Fruit fly (Drosophila melanogaster) whole organism, prepupa: ENCODE results near the gene siz.

Source experiments
- CG10631 ChIP-seq: fragments of 200-800 bp; sonication (Bioruptor generic); optimal IDR thresholded peaks from 2 replicates; lab custom pipeline; 2016; ENCODE audit warnings: missing biosample characterization, missing genetic modification characterization
- CG10669 ChIP-seq: fragments of 200-800 bp; sonication (Bioruptor generic); optimal IDR thresholded peaks from 3 replicates; lab custom pipeline; 2018; ENCODE audit warnings: missing biosample characterization, mild to moderate bottlenecking, missing genetic modification characterization, moderate library complexity
- CG15336 ChIP-seq: fragments of 200-800 bp; sonication (Bioruptor generic); IDR thresholded peaks from 2 replicates; pipeline ENCODE4 v1.3.6; 2022; ENCODE audit warnings: missing biosample characterization, missing genetic modification characterization
- CG1621 ChIP-seq: fragments of 200-800 bp; sonication (Bioruptor generic); optimal IDR thresholded peaks from 3 replicates; lab custom pipeline; 2018; ENCODE audit warnings: missing biosample characterization, mild to moderate bottlenecking, missing genetic modification characterization
- CG16779 ChIP-seq: fragments of 200-800 bp; sonication (Bioruptor generic); optimal IDR thresholded peaks from 3 replicates; lab custom pipeline; 2017; ENCODE audit warnings: missing biosample characterization, mild to moderate bottlenecking, missing genetic modification characterization
- CG3032 ChIP-seq: fragments of 200-800 bp; optimal IDR thresholded peaks from 2 replicates; lab custom pipeline; 2019; ENCODE audit warnings: missing biosample characterization, mild to moderate bottlenecking, missing genetic modification characterization, moderate library complexity
- CG31627 ChIP-seq: fragments of 200-800 bp; sonication (Bioruptor generic); optimal IDR thresholded peaks from 3 replicates; lab custom pipeline; 2016; ENCODE audit warnings: missing biosample characterization, missing genetic modification characterization
- CG32006 ChIP-seq: fragments of 200-800 bp; sonication (Bioruptor generic); optimal IDR thresholded peaks from 3 replicates; lab custom pipeline; 2017; ENCODE audit warnings: missing biosample characterization, mild to moderate bottlenecking, missing genetic modification characterization
- CG34406 ChIP-seq: fragments of 200-800 bp; sonication (Bioruptor generic); optimal IDR thresholded peaks from 3 replicates; lab custom pipeline; 2016; ENCODE audit warnings: missing biosample characterization, missing genetic modification characterization
- CG3919 ChIP-seq: fragments of 200-800 bp; sonication (Bioruptor generic); optimal IDR thresholded peaks from 3 replicates; lab custom pipeline; 2016; ENCODE audit warnings: missing biosample characterization, missing genetic modification characterization
- CG4318 ChIP-seq: fragments of 200-800 bp; sonication (Bioruptor generic); optimal IDR thresholded peaks from 3 replicates; lab custom pipeline; 2017; ENCODE audit warnings: missing biosample characterization, mild to moderate bottlenecking, missing genetic modification characterization
- CG6163 ChIP-seq: fragments of 200-800 bp; sonication (Bioruptor generic); IDR thresholded peaks from 3 replicates; pipeline ENCODE4 v1.3.6; 2022; ENCODE audit warnings: missing biosample characterization, missing genetic modification characterization
- CG6808 ChIP-seq: fragments of 200-800 bp; sonication (Bioruptor generic); optimal IDR thresholded peaks from 3 replicates; lab custom pipeline; 2017; ENCODE audit warnings: missing biosample characterization, missing genetic modification characterization, mild to moderate bottlenecking, moderate library complexity, missing genetic modification reagents
- CG6854 ChIP-seq: fragments of 200-800 bp; sonication (Bioruptor generic); optimal IDR thresholded peaks from 2 replicates; lab custom pipeline; 2017; ENCODE audit warnings: missing biosample characterization, mild to moderate bottlenecking, missing genetic modification characterization
- CG8119 ChIP-seq: fragments of 200-800 bp; sonication (Bioruptor generic); IDR thresholded peaks from 3 replicates; pipeline ENCODE4 v1.3.6; 2022; ENCODE audit warnings: missing biosample characterization, missing genetic modification characterization
- CG8319 ChIP-seq: fragments of 200-800 bp; sonication (Bioruptor generic); optimal IDR thresholded peaks from 3 replicates; lab custom pipeline; 2016; ENCODE audit warnings: missing biosample characterization, missing genetic modification characterization
- CG8632 ChIP-seq: fragments of 200-800 bp; sonication (Bioruptor generic); optimal IDR thresholded peaks from 3 replicates; lab custom pipeline; 2016; ENCODE audit warnings: missing biosample characterization, missing genetic modification characterization
- Eip75B ChIP-seq: fragments of 200-800 bp; sonication (Bioruptor generic); optimal IDR thresholded peaks from 3 replicates; lab custom pipeline; 2016; ENCODE audit warnings: missing biosample characterization, missing genetic modification characterization
- Eip93F ChIP-seq: fragments of 200-800 bp; sonication (Bioruptor generic); optimal IDR thresholded peaks from 2 replicates; lab custom pipeline; 2016; ENCODE audit warnings: missing biosample characterization, mild to moderate bottlenecking, missing genetic modification characterization
- Ets96B ChIP-seq: fragments of 200-800 bp; optimal IDR thresholded peaks from 2 replicates; lab custom pipeline; 2019; ENCODE audit warnings: missing biosample characterization, mild to moderate bottlenecking, missing genetic modification characterization, moderate library complexity
- Gug ChIP-seq: fragments of 200-800 bp; sonication (Bioruptor generic); IDR thresholded peaks from 2 replicates; pipeline ENCODE4 v1.3.6; 2022; ENCODE audit warnings: missing biosample characterization, missing genetic modification characterization
- Hr39 ChIP-seq: fragments of 200-800 bp; sonication (Bioruptor generic); optimal IDR thresholded peaks from 2 replicates; lab custom pipeline; 2016; ENCODE audit warnings: missing biosample characterization, missing genetic modification characterization
- Hr4 ChIP-seq: fragments of 200-800 bp; sonication (Bioruptor generic); optimal IDR thresholded peaks from 3 replicates; lab custom pipeline; 2016; ENCODE audit warnings: missing biosample characterization, missing genetic modification characterization
- Lpt ChIP-seq: fragments of 200-800 bp; sonication (Bioruptor generic); optimal IDR thresholded peaks from 3 replicates; lab custom pipeline; 2016; ENCODE audit warnings: missing biosample characterization, missing genetic modification characterization
- Met ChIP-seq: fragments of 200-800 bp; sonication (Bioruptor generic); optimal IDR thresholded peaks from 3 replicates; lab custom pipeline; 2016; ENCODE audit warnings: missing biosample characterization, missing genetic modification characterization
- OdsH ChIP-seq: fragments of 200-800 bp; sonication (Bioruptor generic); optimal IDR thresholded peaks from 3 replicates; lab custom pipeline; 2016; ENCODE audit warnings: missing biosample characterization, missing genetic modification characterization
- Sox102F ChIP-seq: fragments of 200-800 bp; sonication (Bioruptor generic); optimal IDR thresholded peaks from 2 replicates; lab custom pipeline; 2016; ENCODE audit warnings: missing biosample characterization, mild to moderate bottlenecking, missing genetic modification characterization
- Sox14 ChIP-seq: fragments of 200-800 bp; sonication (Bioruptor generic); optimal IDR thresholded peaks from 3 replicates; lab custom pipeline; 2016; ENCODE audit warnings: missing biosample characterization, missing genetic modification characterization
- acj6 ChIP-seq: fragments of 200-800 bp; sonication (Bioruptor generic); optimal IDR thresholded peaks from 3 replicates; lab custom pipeline; 2016; ENCODE audit warnings: missing biosample characterization, missing genetic modification characterization
- dsx ChIP-seq: fragments of 200-800 bp; optimal IDR thresholded peaks from 3 replicates; lab custom pipeline; 2019; ENCODE audit warnings: missing biosample characterization, mild to moderate bottlenecking, missing genetic modification characterization, moderate library complexity; ENCODE audit not compliant: poor library complexity, severe bottlenecking
- eg ChIP-seq: fragments of 200-800 bp; sonication (Bioruptor generic); IDR thresholded peaks from 3 replicates; pipeline ENCODE4 v1.3.6; 2022; ENCODE audit warnings: missing biosample characterization, missing genetic modification characterization
- esn ChIP-seq: fragments of 200-800 bp; sonication (Bioruptor generic); optimal IDR thresholded peaks from 2 replicates; lab custom pipeline; 2016; ENCODE audit warnings: missing biosample characterization, mild to moderate bottlenecking, missing genetic modification characterization, moderate library complexity
- fd59A ChIP-seq: fragments of 200-800 bp; sonication (Bioruptor generic); optimal IDR thresholded peaks from 2 replicates; lab custom pipeline; 2017; ENCODE audit warnings: missing biosample characterization, mild to moderate bottlenecking, missing genetic modification characterization, missing genetic modification reagents
- fd85E ChIP-seq: fragments of 200-800 bp; sonication (Bioruptor generic); optimal IDR thresholded peaks from 3 replicates; lab custom pipeline; 2016; ENCODE audit warnings: missing biosample characterization, missing genetic modification characterization
- fkh ChIP-seq: fragments of 200-800 bp; sonication (Bioruptor generic); optimal IDR thresholded peaks from 3 replicates; lab custom pipeline; 2017; ENCODE audit warnings: missing biosample characterization, mild to moderate bottlenecking, missing genetic modification characterization, moderate library complexity
- net ChIP-seq: fragments of 200-800 bp; sonication (Bioruptor generic); optimal IDR thresholded peaks from 3 replicates; lab custom pipeline; 2016; ENCODE audit warnings: missing biosample characterization, missing genetic modification characterization
- pdm3 ChIP-seq: fragments of 200-800 bp; sonication (Bioruptor generic); optimal IDR thresholded peaks from 3 replicates; lab custom pipeline; 2016; ENCODE audit warnings: missing biosample characterization, missing genetic modification characterization
- salr ChIP-seq, 2 experiments: fragments of 200-800 bp; sonication (Bioruptor generic); optimal IDR thresholded peaks; 3 replicates each; lab custom pipeline; 2016 to 2018; ENCODE audit warnings: missing biosample characterization in 2 of 2, missing genetic modification characterization in 2 of 2, mild to moderate bottlenecking in 1 of 2
- spab ChIP-seq: fragments of 200-800 bp; sonication (Bioruptor generic); optimal IDR thresholded peaks from 2 replicates; lab custom pipeline; 2017; ENCODE audit warnings: missing biosample characterization, mild to moderate bottlenecking, missing genetic modification characterization, missing genetic modification reagents
- topi ChIP-seq: fragments of 200-800 bp; sonication (Bioruptor generic); optimal IDR thresholded peaks from 3 replicates; lab custom pipeline; 2016; ENCODE audit warnings: missing biosample characterization, missing genetic modification characterization
- vri ChIP-seq: fragments of 200-800 bp; sonication (Bioruptor generic); optimal IDR thresholded peaks from 3 replicates; lab custom pipeline; 2016; ENCODE audit warnings: missing biosample characterization, mild to moderate bottlenecking, missing genetic modification characterization

The siz gene

DNA sequence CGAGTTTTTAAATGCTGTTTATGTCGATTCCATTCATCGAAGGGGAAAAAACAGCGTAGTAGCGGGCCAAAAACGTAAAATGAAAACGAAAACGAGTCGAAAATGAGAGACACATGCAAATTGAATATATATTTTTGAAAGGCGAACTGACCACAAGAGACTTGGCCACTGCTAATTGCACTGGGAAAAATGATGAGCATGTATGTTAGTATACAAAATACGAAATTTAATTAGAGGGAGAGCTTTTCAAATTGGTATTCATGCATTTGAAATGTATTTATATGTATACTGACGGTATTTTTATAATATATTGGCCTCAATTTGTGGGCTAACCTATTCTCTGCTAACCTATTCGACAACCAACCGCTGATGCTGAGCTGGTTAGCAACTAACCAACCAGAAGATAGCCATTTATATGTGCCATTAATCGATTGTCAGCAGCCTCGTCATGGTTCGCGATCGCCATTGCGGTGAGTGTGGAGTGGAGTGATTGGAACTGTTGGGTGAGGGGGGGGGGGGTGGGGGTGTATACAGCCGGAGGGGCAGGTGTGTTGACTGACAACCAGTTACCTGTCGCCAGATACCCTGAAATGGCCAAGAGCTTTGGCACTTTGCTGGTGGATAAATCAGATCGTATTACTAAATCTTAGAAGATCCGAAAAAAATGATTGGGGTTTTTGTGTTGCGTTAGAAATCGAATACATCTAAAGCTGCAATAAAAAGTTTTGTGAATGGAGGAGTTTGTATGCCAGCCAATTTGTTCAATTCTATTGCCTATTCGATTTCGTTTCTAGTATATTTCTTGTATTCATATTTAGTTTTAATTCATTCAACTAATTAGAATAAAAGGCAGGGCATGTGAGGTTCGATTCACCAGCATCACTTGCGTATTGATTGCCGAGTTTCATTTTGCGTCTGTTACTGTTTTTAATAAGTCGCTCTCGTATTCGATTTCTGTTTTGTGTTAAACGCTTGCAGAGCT lies 7.9 kb downstream of the siz start (continued):
- TF ChIP-seq acj6 (GFP tag; lab: Kevin White, UChicago) (peak; percentile 40), Ets96B (peak; percentile 68), CG6163 (GFP tag; lab: Robert Waterston, UW) (peak; percentile 60), eg (peak; percentile 74), spab (GFP tag; lab: Kevin White, UChicago) (peak; percentile 63), CG3919 (peak; percentile 48), CG6854 (no peak), dsx (GFP tag; lab: Kevin White, UChicago) (peak; percentile 60), Eip93F (GFP tag; lab: Kevin White, UChicago) (no peak), salr (GFP tag; optimal IDR thresholded peaks at IDR 0.05; lab: Kevin White, UChicago) (peak in 1 of 2 experiments; percentile 35)

DNA sequence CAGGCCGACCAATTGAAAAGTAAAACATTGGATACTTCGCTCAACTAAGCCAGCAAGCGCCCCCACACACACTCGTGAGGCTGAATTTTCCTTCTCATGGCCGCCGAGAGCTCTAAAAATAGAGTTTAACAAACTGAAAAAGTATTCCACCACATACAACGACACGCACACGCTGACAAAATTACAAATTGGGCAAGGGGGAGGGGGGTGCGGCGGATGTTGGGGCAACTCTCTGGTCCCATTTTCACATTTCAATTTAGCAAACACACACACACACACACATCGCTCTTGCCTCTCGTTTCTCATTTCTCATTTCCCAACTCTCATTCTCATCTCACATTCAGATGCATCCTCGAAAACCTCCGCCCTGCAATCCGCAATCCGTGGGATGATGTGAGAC lies 9.1 kb downstream of the siz start:
- TF ChIP-seq Eip93F (GFP tag; lab: Kevin White, UChicago): no peak
- no peak for TF ChIP-seq CG8319 (GFP tag; lab: Kevin White, UChicago)
- TF ChIP-seq CG10669 (GFP tag; lab: Kevin White, UChicago): no peak
- no peak for TF ChIP-seq Eip75B (GFP tag; lab: Kevin White, UChicago)
- TF ChIP-seq net: no peak
- no peak for TF ChIP-seq CG6163 (GFP tag; lab: Robert Waterston, UW)
- no peak for TF ChIP-seq fd59A (GFP tag; lab: Kevin White, UChicago)
- TF ChIP-seq Sox14 (GFP tag; lab: Kevin White, UChicago): no peak
- TF ChIP-seq acj6 (GFP tag; lab: Kevin White, UChicago): no peak
- TF ChIP-seq CG6808 (GFP tag; lab: Kevin White, UChicago): no peak
- no peak for TF ChIP-seq Lpt (GFP tag; lab: Kevin White, UChicago)
- TF ChIP-seq, all 60 proteins: peak for 0

DNA sequence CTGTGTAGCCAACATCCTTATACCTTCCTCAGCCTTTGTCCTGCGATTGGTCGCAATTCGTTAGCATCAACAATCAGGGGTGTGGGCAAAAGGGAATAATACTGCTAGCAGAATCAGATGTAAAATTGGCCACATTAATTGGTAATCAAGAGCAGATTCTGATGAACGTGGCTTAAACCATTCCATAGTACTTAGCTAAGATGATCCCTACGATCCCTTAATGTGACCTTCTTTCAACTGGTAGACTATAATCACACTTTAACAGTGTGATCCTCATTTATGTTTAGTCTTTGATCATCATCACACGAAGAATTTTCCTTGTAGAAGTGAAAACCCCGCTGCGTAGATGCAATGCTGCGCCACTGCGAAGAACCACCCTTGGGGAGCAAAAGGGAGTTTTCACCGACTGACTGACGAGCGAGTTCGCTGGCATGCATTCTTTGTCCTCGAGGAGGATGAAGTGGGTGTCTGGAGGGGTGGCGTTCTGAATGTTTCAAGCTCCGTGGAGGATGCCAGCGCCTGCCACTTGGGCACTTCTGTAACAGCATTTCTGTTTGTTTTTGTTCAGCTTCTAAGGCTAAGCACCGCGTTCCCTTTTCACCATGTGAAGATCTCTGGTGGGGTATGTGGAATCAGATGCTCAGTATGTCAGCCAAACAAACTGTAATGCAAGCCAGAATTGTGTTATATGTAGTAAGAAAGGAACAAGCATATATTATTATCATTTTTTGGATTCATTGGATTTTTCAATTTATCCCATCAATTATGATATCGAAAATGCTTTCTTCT lies 9.8 kb downstream of the siz start:
- TF ChIP-seq CG8632 (GFP tag; lab: Kevin White, UChicago) (no peak), OdsH (GFP tag; lab: Kevin White, UChicago) (peak; percentile 15), dsx (GFP tag; lab: Kevin White, UChicago) (peak; percentile 38), esn (peak; percentile 20), net (peak; percentile 16), CG6163 (GFP tag; lab: Robert Waterston, UW) (no peak), topi (GFP tag; lab: Kevin White, UChicago) (peak; percentile 8), CG10631 (GFP tag; lab: Kevin White, UChicago) (peak; percentile 35), fd59A (GFP tag; lab: Kevin White, UChicago) (peak; percentile 47), Sox102F (GFP tag; lab: Kevin White, UChicago) (peak; percentile 8), CG6854 (no peak), CG3032 (tag; lab: Kevin White, UChicago) (peak; percentile 66), CG8119 (GFP tag; lab: Robert Waterston, UW) (0 out of 3 replicates have a peak, but pooled peaks have one; percentile 31), CG32006 (GFP tag; lab: Kevin White, UChicago) (peak; percentile 58), Sox14 (GFP tag; lab: Kevin White, UChicago) (peak; percentile 21), CG34406 (GFP tag; lab: Kevin White, UChicago) (no peak), salr (GFP tag; optimal IDR thresholded peaks at IDR 0.05; lab: Kevin White, UChicago) (peak; percentile 9 to 25), CG8319 (GFP tag; lab: Kevin White, UChicago) (no peak), CG1621 (peak; percentile 46), Hr39 (GFP tag; lab: Kevin White, UChicago) (peak; percentile 20), pdm3 (GFP tag; lab: Kevin White, UChicago) (peak; percentile 40), CG4318 (GFP tag; lab: Kevin White, UChicago) (peak; percentile 50), Hr4 (peak; percentile 61), CG16779 (tag; lab: Kevin White, UChicago) (no peak), Gug (GFP tag; lab: Robert Waterston, UW) (no peak), Met (GFP tag; lab: Kevin White, UChicago) (no peak), CG31627 (GFP tag; lab: Kevin White, UChicago) (peak; percentile 30), fd85E (no peak), eg (no peak), vri (no peak), CG10669 (GFP tag; lab: Kevin White, UChicago) (peak; percentile 51), CG3919 (peak; percentile 37), fkh (GFP tag; lab: Kevin White, UChicago) (no peak), CG15336 (GFP tag; lab: Robert Waterston, UW) (no peak)
